Worm (Caenorhabditis elegans) whole organism, late embryonic: ENCODE measurements around the gene K07C5.13.

Experiments
- ets-4 ChIP-seq: sonication (generic microtip); optimal IDR thresholded peaks from 2 replicates; lab custom pipeline; 2016; ENCODE audit warnings: missing genetic modification characterization, missing compliant biosample characterization
- nfya-1 ChIP-seq: sonication (generic microtip); optimal IDR thresholded peaks from 2 replicates; lab custom pipeline; 2017; ENCODE audit warnings: missing genetic modification characterization, mild to moderate bottlenecking, missing compliant biosample characterization, antibody characterized with exemption, moderate library complexity
- nhr-11 ChIP-seq: fragments of 150-350 bp; optimal IDR thresholded peaks from 2 replicates; lab custom pipeline; 2014; ENCODE audit warnings: missing biosample characterization, missing genetic modification characterization
- pat-9 ChIP-seq: fragments of 200-800 bp; sonication (Bioruptor generic); optimal IDR thresholded peaks from 2 replicates; lab custom pipeline; 2018; ENCODE audit warnings: mild to moderate bottlenecking, missing genetic modification characterization, moderate library complexity, missing compliant biosample characterization
- pha-4 ChIP-seq: fragments of 150-350 bp; optimal IDR thresholded peaks from 2 replicates; lab custom pipeline; 2018; ENCODE audit warnings: missing biosample characterization, missing genetic modification reagents, missing genetic modification characterization
- sox-2 ChIP-seq: fragments of 200-800 bp; sonication (Bioruptor generic); IDR thresholded peaks from 2 replicates; pipeline ENCODE4 v1.3.6; 2022; ENCODE audit warnings: missing genetic modification reagents, missing genetic modification characterization, missing compliant biosample characterization

ce11 chrV:10363834-10364233 is 22.0 kb downstream of the K07C5.13 start:
- TF ChIP-seq nhr-11 (tag; lab: Kevin White, UChicago) (no peak), nfya-1 (tag; lab: Kevin White, UChicago) (no peak), pha-4 (tag; lab: Kevin White, UChicago) (no peak), ets-4 (tag; lab: Kevin White, UChicago) (no peak), sox-2 (GFP tag; lab: Robert Waterston, UW) (no peak), pat-9 (tag; lab: Kevin White, UChicago) (no peak)
